Worm (Caenorhabditis elegans) whole organism, L4 larva: ENCODE measurements around the gene K03B4.4.

ENCODE experiments used
- ceh-32 ChIP-seq: sonication (generic microtip); optimal IDR thresholded peaks from 2 replicates; lab custom pipeline; 2016; ENCODE audit warnings: mild to moderate bottlenecking, missing genetic modification characterization, missing compliant biosample characterization; ENCODE audit not compliant: poor library complexity
- lsy-2 ChIP-seq, 2 experiments: fragments of 150-350 bp in 1 of 2; sonication (generic microtip) in 1 of 2; optimal IDR thresholded peaks; 2 replicates each; lab custom pipeline; 2014 to 2017; ENCODE audit warnings: missing biosample characterization in 2 of 2, missing genetic modification characterization in 2 of 2
- snpc-4 ChIP-seq: fragments of 150-350 bp; optimal IDR thresholded peaks from 2 replicates; lab custom pipeline; 2014; ENCODE audit warnings: missing biosample characterization, missing genetic modification characterization
- zip-2 ChIP-seq: fragments of 150-350 bp; optimal IDR thresholded peaks from 2 replicates; lab custom pipeline; 2014; ENCODE audit warnings: missing biosample characterization, missing genetic modification characterization

ce11 chrV:4719965-4720364 is 38.2 kb downstream of the K03B4.4 start, which contains the start of gene prx-6:
- TF ChIP-seq ceh-32 (no peak), snpc-4 (tag; lab: Kevin White, UChicago) (no peak), lsy-2 (tag; optimal IDR thresholded peaks at IDR 0.05; lab: Kevin White, UChicago) (no peak), zip-2 (tag; lab: Kevin White, UChicago) (no peak)
